Worm (Caenorhabditis elegans): ENCODE results near the gene cyn-3.

cyn-3 gene

ce11 chrV:15153277-15153676 lies 36.5 kb upstream of the cyn-3 start, which contains the start of gene srh-55:
TSS of gene srh-55 (plus strand) at chrV:15153577.
- TF ChIP-seq lin-15B (tag; optimal IDR thresholded peaks at IDR 0.05) (no peak), daf-12 (tag; optimal IDR thresholded peaks at IDR 0.05) (no peak), fos-1 (tag; optimal IDR thresholded peaks at IDR 0.05) (no peak), fkh-10 (GFP tag; optimal IDR thresholded peaks at IDR 0.05) (no peak), fkh-2 (tag; optimal IDR thresholded peaks at IDR 0.05) (no peak), elt-1 (tag; optimal IDR thresholded peaks at IDR 0.05) (no peak), ZK546.5 (tag; optimal IDR thresholded peaks at IDR 0.05) (no peak), unc-39 (tag; optimal IDR thresholded peaks at IDR 0.05) (no peak), egl-5 (tag; optimal IDR thresholded peaks at IDR 0.05) (no peak)

DNA sequence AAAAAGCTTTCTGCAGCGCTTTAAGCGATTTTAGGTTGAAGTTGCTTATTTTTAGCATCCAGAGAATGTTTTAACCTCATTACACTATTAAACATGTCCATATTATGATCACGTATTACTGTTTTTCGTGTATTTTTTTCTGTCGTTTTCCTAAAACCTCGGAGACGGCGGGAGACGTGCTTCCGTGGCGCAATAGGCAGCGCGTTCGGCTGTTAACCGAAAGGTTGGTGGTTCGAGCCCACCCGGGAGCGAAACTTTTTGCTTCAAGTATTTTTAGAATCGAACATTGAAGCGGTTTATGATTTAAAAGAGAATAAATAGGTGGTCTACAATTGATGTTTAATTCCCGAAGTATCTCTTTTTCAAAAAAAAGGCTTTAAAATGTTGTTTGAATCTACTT lies 33.2 kb upstream of the cyn-3 start:
- TF ChIP-seq mdl-1 (tag; optimal IDR thresholded peaks at IDR 0.05) (no peak), fos-1 (tag; optimal IDR thresholded peaks at IDR 0.05) (no peak), skn-1 (tag; optimal IDR thresholded peaks at IDR 0.05) (no peak), ceh-16 (tag; optimal IDR thresholded peaks at IDR 0.05) (no peak), egl-27 (tag; optimal IDR thresholded peaks at IDR 0.05) (no peak), ceh-82 (tag; optimal IDR thresholded peaks at IDR 0.05) (no peak), jun-1 (tag; optimal IDR thresholded peaks at IDR 0.05) (no peak), zag-1 (tag; optimal IDR thresholded peaks at IDR 0.05) (no peak), R02D3.7 (tag; optimal IDR thresholded peaks at IDR 0.05) (no peak), ZK546.5 (tag; optimal IDR thresholded peaks at IDR 0.05) (no peak), nhr-23 (tag; optimal IDR thresholded peaks at IDR 0.05) (no peak), nfya-1 (tag; optimal IDR thresholded peaks at IDR 0.05; ENCODE audit: insufficient read depth) (no peak), elt-1 (tag; optimal IDR thresholded peaks at IDR 0.05) (no peak), lsy-12 (tag; optimal IDR thresholded peaks at IDR 0.05) (no peak), nhr-237 (tag; optimal IDR thresholded peaks at IDR 0.05) (no peak)

ce11 chrV:15158691-15159090 lies 31.0 kb upstream of the cyn-3 start, which contains the start of gene str-45:
TSS of gene str-45 (plus strand) at chrV:15158991.
- TF ChIP-seq ceh-82 (tag; optimal IDR thresholded peaks at IDR 0.05) (no peak), R02D3.7 (tag; optimal IDR thresholded peaks at IDR 0.05) (no peak), jun-1 (tag; optimal IDR thresholded peaks at IDR 0.05) (no peak), lin-39 (tag; optimal IDR thresholded peaks at IDR 0.05) (no peak), lsy-12 (tag; optimal IDR thresholded peaks at IDR 0.05) (no peak), nhr-23 (tag; optimal IDR thresholded peaks at IDR 0.05) (no peak), fos-1 (tag; optimal IDR thresholded peaks at IDR 0.05) (no peak), unc-39 (tag; optimal IDR thresholded peaks at IDR 0.05) (no peak), elt-2 (tag; optimal IDR thresholded peaks at IDR 0.05) (no peak), egl-5 (tag; optimal IDR thresholded peaks at IDR 0.05) (no peak), fkh-10 (GFP tag; optimal IDR thresholded peaks at IDR 0.05) (no peak), mdl-1 (tag; optimal IDR thresholded peaks at IDR 0.05) (no peak), nhr-12 (tag; optimal IDR thresholded peaks at IDR 0.05) (no peak), tbx-2 (tag; optimal IDR thresholded peaks at IDR 0.05) (no peak), egl-27 (tag; optimal IDR thresholded peaks at IDR 0.05) (no peak), pqm-1 (tag; optimal IDR thresholded peaks at IDR 0.05) (no peak), elt-1 (tag; optimal IDR thresholded peaks at IDR 0.05) (no peak)

- TF ChIP-seq tbx-2 (tag; optimal IDR thresholded peaks at IDR 0.05) (no peak), nhr-11 (tag; optimal IDR thresholded peaks at IDR 0.05) (peak; percentile 15), nhr-25 (tag; optimal IDR thresholded peaks at IDR 0.05) (no peak), fkh-2 (tag; optimal IDR thresholded peaks at IDR 0.05) (no peak), lsy-12 (tag; optimal IDR thresholded peaks at IDR 0.05) (no peak), lin-15B (tag; optimal IDR thresholded peaks at IDR 0.05) (no peak), lin-39 (tag; optimal IDR thresholded peaks at IDR 0.05) (no peak), pqm-1 (tag; optimal IDR thresholded peaks at IDR 0.05) (no peak)
Measured at ce11 chrV:15162697-15163096, 27.0 kb upstream of the cyn-3 start, which contains the start of gene srz-11. TSS of gene srz-11 (plus strand) at chrV:15163082.

DNA sequence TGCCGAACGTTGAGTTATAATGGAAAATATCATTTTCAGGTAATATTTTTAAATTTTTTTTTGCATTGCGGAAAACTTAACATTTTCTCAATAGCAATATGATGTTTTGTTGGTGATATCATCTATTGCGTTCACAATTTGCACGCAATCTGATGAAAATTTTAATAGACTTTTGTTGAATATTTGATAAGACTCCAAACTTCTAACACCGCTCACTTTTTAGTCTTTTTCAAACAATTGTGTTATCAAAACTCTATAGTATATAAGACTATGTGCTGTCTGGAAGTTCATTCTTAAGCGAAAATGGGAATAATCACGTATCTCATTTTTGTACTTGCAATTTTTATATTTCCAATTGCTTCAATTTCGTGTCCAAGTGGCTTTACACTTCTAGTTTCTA lies 14.3 kb upstream of the cyn-3 start, which contains the start of gene clec-47:
Gene clec-47, plus strand, starts transcription at position 301 of the 400 bp plus-strand sequence.
- peak; percentile 3 for TF ChIP-seq elt-2 (tag; optimal IDR thresholded peaks at IDR 0.05)
- no peak for TF ChIP-seq egl-5 (tag; optimal IDR thresholded peaks at IDR 0.05)

DNA sequence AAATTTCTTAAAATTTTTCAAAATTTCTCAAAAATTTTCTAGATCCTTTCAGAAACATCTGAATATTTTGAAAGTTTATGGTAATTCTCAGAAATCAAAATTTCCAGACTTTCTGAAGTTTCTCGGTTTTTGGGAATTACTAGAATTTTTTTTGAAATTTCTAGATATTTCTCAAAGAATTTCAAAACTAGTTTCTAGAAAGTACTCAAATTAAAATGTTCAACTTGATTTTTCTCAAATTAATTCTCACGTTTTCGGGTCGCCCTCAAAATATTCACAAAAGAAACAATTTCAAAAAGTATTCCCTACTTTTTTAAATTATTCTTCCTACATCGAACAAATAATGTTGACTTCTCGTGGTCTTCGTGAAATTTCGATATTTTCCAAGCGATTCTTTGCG lies 10.0 kb upstream of the cyn-3 start, which contains the start of gene T09F5.10:
Gene T09F5.10, plus strand, starts transcription at position 301 of the 400 bp plus-strand sequence.
- TF ChIP-seq unc-62 (GFP tag; optimal IDR thresholded peaks at IDR 0.05) (no peak), elt-1 (tag; optimal IDR thresholded peaks at IDR 0.05) (no peak), zag-1 (tag; optimal IDR thresholded peaks at IDR 0.05) (no peak), egl-27 (tag; optimal IDR thresholded peaks at IDR 0.05) (no peak), sea-2 (GFP tag; optimal IDR thresholded peaks at IDR 0.05) (no peak), skn-1 (tag; optimal IDR thresholded peaks at IDR 0.05) (no peak), daf-12 (tag; optimal IDR thresholded peaks at IDR 0.05) (no peak), aly-2 (tag; optimal IDR thresholded peaks at IDR 0.05) (no peak), nhr-237 (tag; optimal IDR thresholded peaks at IDR 0.05) (no peak), nhr-43 (tag; optimal IDR thresholded peaks at IDR 0.05; ENCODE audit: poor library complexity, severe bottlenecking) (no peak), hmg-11 (tag; optimal IDR thresholded peaks at IDR 0.05) (no peak)

Data from whole organism, L3 larva.